Worm (Caenorhabditis elegans) whole organism, L4/young adult: ENCODE measurements around the gene vmo-1.
"Not testable (repeated sequence)": the region's sequence is repeated elsewhere in the genome, so short reads cannot be mapped to it uniquely, and the experiment has no call there.

Source experiments
- W03F9.2 ChIP-seq: fragments of 150-350 bp; optimal IDR thresholded peaks from 2 replicates; lab custom pipeline; 2014; ENCODE audit warnings: missing biosample characterization, missing genetic modification characterization
- dao-5 ChIP-seq: sonication (generic microtip); optimal IDR thresholded peaks from 2 replicates; lab custom pipeline; 2016; ENCODE audit warnings: missing genotype, missing genetic modification characterization, moderate library complexity, missing compliant biosample characterization
- him-1 ChIP-seq: sonication (generic microtip); optimal IDR thresholded peaks from 2 replicates; lab custom pipeline; 2016; ENCODE audit warnings: missing genotype, missing genetic modification reagents, missing genetic modification characterization, missing compliant biosample characterization

DNA sequence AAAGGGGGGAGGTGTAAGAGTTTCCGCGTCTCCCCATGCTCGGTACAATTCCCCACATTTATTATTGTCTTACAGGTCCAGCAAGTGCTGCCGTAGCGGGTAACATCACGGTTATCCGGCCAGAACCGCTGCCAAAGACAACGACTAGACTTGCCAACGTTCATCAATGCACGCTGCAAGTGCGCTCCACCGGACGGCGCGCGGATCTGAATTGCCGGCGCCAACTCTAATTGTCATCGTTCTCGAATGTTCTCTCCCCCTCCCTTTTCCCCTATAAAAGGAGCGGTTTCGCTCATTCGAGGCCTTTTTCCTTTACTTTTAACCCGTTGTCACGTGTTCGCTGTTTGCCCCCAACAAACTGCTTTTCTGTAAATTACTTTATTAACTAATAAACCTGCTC, 39.2 kb downstream of the vmo-1 start, which contains the start of gene Y38H6C.8:
- TF ChIP-seq W03F9.2, him-1, dao-5 (tag; lab: Kevin White, UChicago): not testable (repeated sequence)
